Worm (Caenorhabditis elegans) whole organism, early embryonic: Measurements from ENCODE around the gene T04B2.8.

Experiments used
- B0310.2 ChIP-seq: sonication (generic microtip); optimal IDR thresholded peaks from 2 replicates; lab custom pipeline; 2016; ENCODE audit warnings: mild to moderate bottlenecking, missing genetic modification characterization, missing compliant biosample characterization
- F13C5.2 ChIP-seq: sonication (generic microtip); optimal IDR thresholded peaks from 2 replicates; lab custom pipeline; 2017; ENCODE audit warnings: mild to moderate bottlenecking, missing genetic modification characterization, inconsistent platforms, missing compliant biosample characterization
- ama-1 ChIP-seq: fragments of 150-350 bp; optimal IDR thresholded peaks from 2 replicates; lab custom pipeline; 2014
- ceh-13 ChIP-seq: fragments of 200-800 bp; sonication (Bioruptor generic); optimal IDR thresholded peaks from 2 replicates; lab custom pipeline; 2018; ENCODE audit warnings: mild to moderate bottlenecking, missing genetic modification characterization, missing compliant biosample characterization
- ceh-36 ChIP-seq: sonication (generic microtip); optimal IDR thresholded peaks from 2 replicates; lab custom pipeline; 2016; ENCODE audit warnings: missing genetic modification characterization, inconsistent platforms, missing compliant biosample characterization
- flt-1 ChIP-seq: fragments of 200-800 bp; sonication (Bioruptor generic); IDR thresholded peaks from 2 replicates; pipeline ENCODE4 v1.3.6; 2022; ENCODE audit warnings: missing genetic modification characterization, missing compliant biosample characterization
- tbx-11 ChIP-seq: fragments of 200-800 bp; sonication (Bioruptor generic); IDR thresholded peaks from 2 replicates; pipeline ENCODE4 v1.3.6; 2022; ENCODE audit warnings: missing genetic modification characterization, missing compliant biosample characterization
- tbx-37 ChIP-seq: fragments of 200-800 bp; sonication (Bioruptor generic); conservative IDR thresholded peaks from 2 replicates; pipeline ENCODE4 v1.3.6; 2022; ENCODE audit warnings: missing genetic modification reagents, missing genetic modification characterization, missing compliant biosample characterization
- tra-4 ChIP-seq: sonication (generic microtip); optimal IDR thresholded peaks from 2 replicates; lab custom pipeline; 2017; ENCODE audit warnings: missing genetic modification characterization, missing compliant biosample characterization

DNA sequence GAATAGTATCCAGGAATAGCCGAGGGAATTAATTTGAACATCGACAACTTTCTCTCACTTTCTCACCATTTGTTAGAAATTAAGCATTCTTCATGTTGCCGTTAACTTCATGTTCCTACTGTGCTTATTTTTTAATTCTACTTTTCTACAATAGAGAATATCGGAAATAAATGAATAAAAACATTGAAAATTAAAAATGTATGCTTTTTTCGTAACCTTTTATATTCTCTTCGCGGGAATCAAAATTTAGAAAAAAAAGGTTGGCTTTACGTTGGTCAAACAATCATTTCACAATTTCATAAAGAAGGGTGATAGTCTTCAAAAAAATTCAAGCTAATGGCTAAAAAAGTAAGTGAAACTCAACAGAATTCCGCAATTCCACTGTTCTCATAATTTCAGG is 24.9 kb upstream of the T04B2.8 start, which contains the start of gene W01B6.5:
- TF ChIP-seq ceh-36 (tag; lab: Kevin White, UChicago) (no peak), F13C5.2 (no peak), flt-1 (GFP tag; lab: Robert Waterston, UW) (no peak), B0310.2 (tag; lab: Kevin White, UChicago) (no peak), ama-1 (lab: Kevin White, UChicago) (no peak), tbx-11 (GFP tag; lab: Robert Waterston, UW) (no peak), ceh-13 (GFP tag; lab: Kevin White, UChicago) (no peak), tbx-37 (GFP tag; lab: Robert Waterston, UW) (no peak), tra-4 (no peak)
